Worm (Caenorhabditis elegans) whole organism, mixed stage, embryonic: ENCODE results near the gene clec-68.
"Not testable (repeated sequence)": the region's sequence is repeated elsewhere in the genome, so short reads cannot be mapped to it uniquely, and the experiment has no call there.

Experiments used
- M03D4.4 ChIP-seq: sonication (generic microtip); optimal IDR thresholded peaks from 2 replicates; lab custom pipeline; 2017; ENCODE audit warnings: mild to moderate bottlenecking, missing genetic modification characterization, missing compliant biosample characterization
- bed-3 ChIP-seq: fragments of 200-800 bp; sonication (Bioruptor generic); optimal IDR thresholded peaks from 3 replicates; lab custom pipeline; 2018; ENCODE audit warnings: mild to moderate bottlenecking, missing genetic modification characterization, moderate library complexity, missing compliant biosample characterization
- ceh-43 ChIP-seq: fragments of 200-800 bp; sonication (Bioruptor generic); optimal IDR thresholded peaks from 2 replicates; lab custom pipeline; 2018; ENCODE audit warnings: mild to moderate bottlenecking, missing genetic modification characterization, moderate library complexity, missing compliant biosample characterization
- ceh-83 ChIP-seq: fragments of 200-800 bp; sonication (Bioruptor generic); optimal IDR thresholded peaks from 2 replicates; lab custom pipeline; 2018; ENCODE audit warnings: mild to moderate bottlenecking, missing genetic modification characterization, missing compliant biosample characterization
- ces-1 ChIP-seq: fragments of 150-350 bp; optimal IDR thresholded peaks from 2 replicates; lab custom pipeline; 2014; ENCODE audit warnings: missing biosample characterization, missing genetic modification reagents, missing genetic modification characterization
- cnd-1 ChIP-seq: fragments of 200-800 bp; sonication (Bioruptor generic); optimal IDR thresholded peaks from 2 replicates; lab custom pipeline; 2018; ENCODE audit warnings: mild to moderate bottlenecking, missing genetic modification characterization, missing compliant biosample characterization
- drap-1 ChIP-seq: fragments of 200-800 bp; sonication (Bioruptor generic); optimal IDR thresholded peaks from 3 replicates; lab custom pipeline; 2018; ENCODE audit warnings: mild to moderate bottlenecking, missing genetic modification characterization, missing compliant biosample characterization
- elt-1 ChIP-seq: sonication (generic microtip); optimal IDR thresholded peaks from 2 replicates; lab custom pipeline; 2017; ENCODE audit warnings: missing genetic modification characterization, mild to moderate bottlenecking, missing compliant biosample characterization, antibody characterized with exemption, moderate library complexity, borderline replicate concordance; ENCODE audit not compliant: insufficient read depth
- flh-1 ChIP-seq: fragments of 200-800 bp; sonication (Bioruptor generic); optimal IDR thresholded peaks from 2 replicates; lab custom pipeline; 2018; ENCODE audit warnings: mild to moderate bottlenecking, missing genetic modification characterization, moderate library complexity, missing compliant biosample characterization
- ham-2 ChIP-seq: fragments of 200-800 bp; sonication (Bioruptor generic); optimal IDR thresholded peaks from 2 replicates; lab custom pipeline; 2018; ENCODE audit warnings: mild to moderate bottlenecking, missing genetic modification characterization, missing compliant biosample characterization
- hlh-1 ChIP-seq: fragments of 150-350 bp; optimal IDR thresholded peaks from 2 replicates; lab custom pipeline; 2014; ENCODE audit warnings: missing biosample characterization, missing genetic modification reagents, missing genetic modification characterization
- lin-13 ChIP-seq: fragments of 150-350 bp; optimal IDR thresholded peaks from 2 replicates; lab custom pipeline; 2014; ENCODE audit warnings: missing biosample characterization, missing genetic modification characterization
- lsy-2 ChIP-seq: fragments of 150-350 bp; optimal IDR thresholded peaks from 2 replicates; lab custom pipeline; 2014; ENCODE audit warnings: missing biosample characterization, missing genetic modification characterization
- mab-5 ChIP-seq: fragments of 150-350 bp; optimal IDR thresholded peaks from 2 replicates; lab custom pipeline; 2014; ENCODE audit warnings: missing biosample characterization, missing genetic modification characterization
- mep-1 ChIP-seq: fragments of 150-350 bp; optimal IDR thresholded peaks from 2 replicates; lab custom pipeline; 2017; ENCODE audit warnings: missing biosample characterization, missing genetic modification reagents, missing genetic modification characterization, inconsistent platforms
- nhr-12 ChIP-seq: fragments of 150-350 bp; optimal IDR thresholded peaks from 2 replicates; lab custom pipeline; 2014; ENCODE audit warnings: missing biosample characterization, missing genetic modification characterization
- nhr-237 ChIP-seq: fragments of 150-350 bp; optimal IDR thresholded peaks from 2 replicates; lab custom pipeline; 2014; ENCODE audit warnings: missing biosample characterization, missing genetic modification characterization
- nhr-28 ChIP-seq: fragments of 150-350 bp; optimal IDR thresholded peaks from 2 replicates; lab custom pipeline; 2014; ENCODE audit warnings: missing biosample characterization, missing genetic modification characterization
- nhr-76 ChIP-seq: sonication (generic microtip); optimal IDR thresholded peaks from 2 replicates; lab custom pipeline; 2017; ENCODE audit warnings: missing biosample characterization, missing genetic modification characterization
- pha-4 ChIP-seq: fragments of 150-350 bp; optimal IDR thresholded peaks from 2 replicates; lab custom pipeline; 2018; ENCODE audit warnings: missing biosample characterization, missing genetic modification reagents, missing genetic modification characterization
- sem-2 ChIP-seq: fragments of 200-800 bp; sonication (Bioruptor generic); optimal IDR thresholded peaks from 2 replicates; lab custom pipeline; 2018; ENCODE audit warnings: mild to moderate bottlenecking, missing genetic modification characterization, missing compliant biosample characterization
- sptf-1 ChIP-seq: sonication (generic microtip); optimal IDR thresholded peaks from 2 replicates; lab custom pipeline; 2017; ENCODE audit warnings: mild to moderate bottlenecking, missing genetic modification characterization, moderate library complexity, missing compliant biosample characterization
- tbx-8 ChIP-seq: fragments of 200-800 bp; sonication (Bioruptor generic); optimal IDR thresholded peaks from 2 replicates; lab custom pipeline; 2018; ENCODE audit warnings: mild to moderate bottlenecking, missing genetic modification characterization, moderate library complexity, missing compliant biosample characterization
- unc-120 ChIP-seq: sonication (generic microtip); optimal IDR thresholded peaks from 2 replicates; lab custom pipeline; 2017; ENCODE audit warnings: missing genetic modification characterization, missing compliant biosample characterization; ENCODE audit not compliant: poor library complexity, severe bottlenecking
- unc-39 ChIP-seq: fragments of 150-350 bp; optimal IDR thresholded peaks from 2 replicates; lab custom pipeline; 2014; ENCODE audit warnings: missing biosample characterization, missing genetic modification characterization
- unc-62 ChIP-seq: fragments of 150-350 bp; optimal IDR thresholded peaks from 2 replicates; lab custom pipeline; 2014; ENCODE audit warnings: missing biosample characterization, missing genetic modification reagents, missing genetic modification characterization
- zip-8 ChIP-seq: fragments of 150-350 bp; optimal IDR thresholded peaks from 2 replicates; lab custom pipeline; 2014; ENCODE audit warnings: missing biosample characterization, missing genetic modification characterization
- ztf-11 ChIP-seq: fragments of 150-350 bp; optimal IDR thresholded peaks from 2 replicates; lab custom pipeline; 2014; ENCODE audit warnings: missing biosample characterization, missing genetic modification characterization

Gene clec-68

ce11 chrIV:3907506-3908188 lies 18.6 kb upstream of the clec-68 start, which contains the start of the genes F56D6.22 and F56D6.12:
F56D6.22 (minus strand) TSS chrIV:3907606.
F56D6.12 (plus strand) TSS chrIV:3908138.
- no peak for TF ChIP-seq ceh-83 (GFP tag; lab: Kevin White, UChicago)
- TF ChIP-seq sptf-1 (tag; lab: Kevin White, UChicago): no peak
- no peak for TF ChIP-seq ztf-11 (tag; lab: Kevin White, UChicago)
- no peak for TF ChIP-seq ces-1
- TF ChIP-seq lsy-2 (tag; lab: Kevin White, UChicago): no peak
- no peak for TF ChIP-seq cnd-1
- TF ChIP-seq unc-62 (GFP tag; lab: Kevin White, UChicago): no peak

ce11 chrIV:3909114-3909513 lies 17.1 kb upstream of the clec-68 start, which contains the start of gene F56D6.13:
F56D6.13 (plus strand) TSS chrIV:3909414.
- TF ChIP-seq ceh-83 (GFP tag; lab: Kevin White, UChicago): no peak
- TF ChIP-seq ces-1: no peak

ce11 chrIV:3911848-3912247 lies 14.4 kb upstream of the clec-68 start, which contains the start of gene F56D6.18:
F56D6.18 (minus strand) TSS chrIV:3911948.
- TF ChIP-seq nhr-76 (tag; lab: Kevin White, UChicago); ceh-83 (GFP tag; lab: Kevin White, UChicago); hlh-1 (tag; lab: Kevin White, UChicago): not testable (repeated sequence)

ce11 chrIV:3912598-3912997 lies 13.6 kb upstream of the clec-68 start, which contains the start of gene F56D6.20:
F56D6.20 (plus strand) TSS chrIV:3912898.
- TF ChIP-seq zip-8 (tag; lab: Kevin White, UChicago): no peak
- TF ChIP-seq drap-1 (GFP tag; lab: Kevin White, UChicago): no peak
- no peak for TF ChIP-seq tbx-8 (GFP tag; lab: Kevin White, UChicago)
- no peak for TF ChIP-seq unc-39
- TF ChIP-seq bed-3: no peak
- no peak for TF ChIP-seq sptf-1 (tag; lab: Kevin White, UChicago)
- no peak for TF ChIP-seq flh-1 (GFP tag; lab: Kevin White, UChicago)
- no peak for TF ChIP-seq ceh-83 (GFP tag; lab: Kevin White, UChicago)
- TF ChIP-seq ham-2 (GFP tag; lab: Kevin White, UChicago): no peak
- no peak for TF ChIP-seq sem-2
- TF ChIP-seq cnd-1: no peak
- no peak for TF ChIP-seq M03D4.4 (tag; lab: Kevin White, UChicago)
- no peak for TF ChIP-seq unc-62 (GFP tag; lab: Kevin White, UChicago)
- no peak for TF ChIP-seq ceh-43 (GFP tag; lab: Kevin White, UChicago)
- TF ChIP-seq mab-5 (tag; lab: Kevin White, UChicago): no peak
- no peak for TF ChIP-seq ztf-11 (tag; lab: Kevin White, UChicago)
- no peak for TF ChIP-seq lsy-2 (tag; lab: Kevin White, UChicago)
- TF ChIP-seq pha-4 (tag; lab: Kevin White, UChicago): no peak

- TF ChIP-seq tbx-8 (GFP tag; lab: Kevin White, UChicago) (no peak), flh-1 (GFP tag; lab: Kevin White, UChicago) (no peak), ham-2 (GFP tag; lab: Kevin White, UChicago) (no peak), nhr-76 (tag; lab: Kevin White, UChicago) (no peak), M03D4.4 (tag; lab: Kevin White, UChicago) (no peak), nhr-28 (tag; lab: Kevin White, UChicago) (no peak), zip-8 (tag; lab: Kevin White, UChicago) (no peak), unc-120 (tag; lab: Kevin White, UChicago) (no peak), elt-1 (tag; lab: Kevin White, UChicago) (no peak), sptf-1 (tag; lab: Kevin White, UChicago) (no peak), drap-1 (GFP tag; lab: Kevin White, UChicago) (no peak), nhr-237 (tag; lab: Kevin White, UChicago) (no peak), unc-39 (no peak), mep-1 (tag; lab: Kevin White, UChicago) (no peak), nhr-12 (tag; lab: Kevin White, UChicago) (no peak), lin-13 (tag; lab: Kevin White, UChicago) (no peak)
Measured at ce11 chrIV:3914462-3914861, 11.8 kb upstream of the clec-68 start, which contains the start of gene F56D6.19. F56D6.19 (plus strand) TSS chrIV:3914762.
